Fruit fly (Drosophila melanogaster): ENCODE data around the gene CenG1A.

DNA sequence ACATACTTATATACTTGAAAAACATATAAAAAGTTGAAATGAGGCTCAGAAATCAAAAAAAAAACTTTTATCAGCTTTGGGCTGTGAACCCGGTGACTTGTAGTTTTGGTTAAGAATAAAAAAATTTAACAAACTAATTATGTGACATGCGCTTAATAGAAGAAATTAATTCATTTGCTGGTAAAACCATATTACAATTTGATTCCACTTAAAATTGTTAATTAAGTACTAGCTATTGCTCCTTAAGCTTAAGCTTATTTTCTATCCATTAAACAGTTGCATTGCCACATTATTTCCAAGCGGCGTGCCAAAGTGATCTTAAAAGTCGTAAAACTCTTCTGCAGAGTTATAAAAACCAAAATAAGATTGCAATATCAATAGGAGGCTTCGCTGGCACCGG is 88.6 kb downstream of the CenG1A start:
- TF ChIP-seq CG11762 (GFP tag; optimal IDR thresholded peaks at IDR 0.05; ENCODE audit: insufficient read depth) = no peak
- TF ChIP-seq OdsH (GFP tag; optimal IDR thresholded peaks at IDR 0.05) = no peak
- TF ChIP-seq Sox15 (GFP tag; optimal IDR thresholded peaks at IDR 0.05) = no peak
- no peak for TF ChIP-seq Sox102F (GFP tag; optimal IDR thresholded peaks at IDR 0.05)
- no peak for TF ChIP-seq Lpt (GFP tag; optimal IDR thresholded peaks at IDR 0.05)
- TF ChIP-seq CG6163 (GFP tag; IDR thresholded peaks at IDR 0.05) = no peak
- TF ChIP-seq salr (GFP tag; optimal IDR thresholded peaks at IDR 0.05) = no peak
- TF ChIP-seq esn (GFP tag; optimal IDR thresholded peaks at IDR 0.05) = no peak
- TF ChIP-seq Sox14 (GFP tag; optimal IDR thresholded peaks at IDR 0.05) = no peak
- TF ChIP-seq cyc (GFP tag; optimal IDR thresholded peaks at IDR 0.05) = no peak
- TF ChIP-seq dac (GFP tag; optimal IDR thresholded peaks at IDR 0.05) = no peak
- no peak for TF ChIP-seq CG3032 (tag; optimal IDR thresholded peaks at IDR 0.05)

All from whole organism, prepupa.